Fruit fly (Drosophila melanogaster) whole organism, embryonic: ENCODE results near the gene CG11089.
A peak's percentile ranks its signal among the peaks of the same experiment; 100 is the strongest.

Experiments used
- Atf-2 ChIP-seq: fragments of 200-800 bp; sonication (Bioruptor generic); optimal IDR thresholded peaks from 2 replicates; lab custom pipeline; 2016; ENCODE audit warnings: missing biosample characterization, missing genetic modification characterization
- CG11085 ChIP-seq: fragments of 200-800 bp; sonication (Bioruptor generic); IDR thresholded peaks from 2 replicates; pipeline ENCODE4 v1.3.6; 2022; ENCODE audit warnings: missing biosample characterization, missing genetic modification characterization
- CG11247 ChIP-seq: fragments of 200-800 bp; sonication (Bioruptor generic); IDR thresholded peaks from 2 replicates; pipeline ENCODE4 v1.3.6; 2022; ENCODE audit warnings: missing biosample characterization, missing genetic modification characterization
- CG1233 ChIP-seq: fragments of 200-800 bp; sonication (Bioruptor generic); optimal IDR thresholded peaks from 4 replicates; lab custom pipeline; 2018; ENCODE audit warnings: missing biosample characterization, mild to moderate bottlenecking, missing genetic modification characterization
- CG14050 ChIP-seq: fragments of 200-800 bp; sonication (Bioruptor generic); IDR thresholded peaks from 3 replicates; pipeline ENCODE4 v1.3.6; 2022; ENCODE audit warnings: missing biosample characterization, missing genetic modification characterization
- CG14860 ChIP-seq: fragments of 200-800 bp; sonication (Bioruptor generic); IDR thresholded peaks from 3 replicates; pipeline ENCODE4 v1.3.6; 2022; ENCODE audit warnings: missing biosample characterization, missing genetic modification characterization; ENCODE audit not compliant: partially characterized antibody
- CG15011 ChIP-seq: fragments of 200-800 bp; sonication (Bioruptor generic); optimal IDR thresholded peaks from 3 replicates; lab custom pipeline; 2018; ENCODE audit warnings: missing biosample characterization, mild to moderate bottlenecking, missing genetic modification characterization
- CG15073 ChIP-seq: fragments of 200-800 bp; sonication (Bioruptor generic); optimal IDR thresholded peaks from 2 replicates; lab custom pipeline; 2016; ENCODE audit warnings: missing biosample characterization, missing genetic modification characterization
- CG17186 ChIP-seq: fragments of 200-800 bp; sonication (Bioruptor generic); optimal IDR thresholded peaks from 3 replicates; lab custom pipeline; 2017; ENCODE audit warnings: missing biosample characterization, missing genetic modification reagents, missing genetic modification characterization
- CG17385 ChIP-seq: fragments of 200-800 bp; sonication (Bioruptor generic); optimal IDR thresholded peaks from 3 replicates; lab custom pipeline; 2018; ENCODE audit warnings: missing biosample characterization, mild to moderate bottlenecking, missing genetic modification characterization
- CG17912 ChIP-seq: fragments of 200-800 bp; sonication (Bioruptor generic); optimal IDR thresholded peaks from 2 replicates; lab custom pipeline; 2018; ENCODE audit warnings: missing biosample characterization, mild to moderate bottlenecking, missing genetic modification characterization
- CG2116 ChIP-seq: fragments of 200-800 bp; sonication (Bioruptor generic); optimal IDR thresholded peaks from 3 replicates; lab custom pipeline; 2018; ENCODE audit warnings: missing biosample characterization, mild to moderate bottlenecking, missing genetic modification characterization
- CG2129 ChIP-seq: fragments of 200-800 bp; sonication (Bioruptor generic); IDR thresholded peaks from 2 replicates; pipeline ENCODE4 v1.3.6; 2022; ENCODE audit warnings: missing biosample characterization, missing genetic modification characterization; ENCODE audit not compliant: partially characterized antibody
- CG2889 ChIP-seq: fragments of 200-800 bp; sonication (Bioruptor generic); IDR thresholded peaks from 3 replicates; pipeline ENCODE4 v1.3.6; 2022; ENCODE audit warnings: missing biosample characterization, missing genetic modification characterization
- CG34422 ChIP-seq: fragments of 200-800 bp; sonication (Bioruptor generic); IDR thresholded peaks from 3 replicates; pipeline ENCODE4 v1.3.6; 2022; ENCODE audit warnings: missing biosample characterization, missing genetic modification characterization
- CG5245 ChIP-seq: fragments of 200-800 bp; sonication (Bioruptor generic); optimal IDR thresholded peaks from 3 replicates; lab custom pipeline; 2016; ENCODE audit warnings: missing biosample characterization, missing genetic modification characterization
- CG6813 ChIP-seq: fragments of 200-800 bp; sonication (Bioruptor generic); optimal IDR thresholded peaks from 2 replicates; lab custom pipeline; 2017; ENCODE audit warnings: missing biosample characterization, missing genetic modification characterization, mild to moderate bottlenecking, moderate library complexity, missing genetic modification reagents
- CTCF ChIP-seq: fragments of 200-800 bp; sonication (Bioruptor generic); optimal IDR thresholded peaks from 2 replicates; lab custom pipeline; 2017; ENCODE audit warnings: missing biosample characterization, mild to moderate bottlenecking, missing genetic modification characterization, moderate library complexity
- Dip2 ChIP-seq: fragments of 200-800 bp; sonication (Bioruptor generic); IDR thresholded peaks from 2 replicates; pipeline ENCODE4 v1.3.6; 2022; ENCODE audit warnings: missing biosample characterization, missing genetic modification characterization
- Dip3 ChIP-seq: fragments of 200-800 bp; sonication (Bioruptor generic); optimal IDR thresholded peaks from 3 replicates; lab custom pipeline; 2016; ENCODE audit warnings: missing biosample characterization, missing genetic modification characterization
- Fer1 ChIP-seq: fragments of 200-800 bp; sonication (Bioruptor generic); optimal IDR thresholded peaks from 2 replicates; lab custom pipeline; 2017; ENCODE audit warnings: missing biosample characterization, mild to moderate bottlenecking, missing genetic modification characterization
- H15 ChIP-seq: fragments of 200-800 bp; sonication (Bioruptor generic); IDR thresholded peaks from 3 replicates; pipeline ENCODE4 v1.3.6; 2022; ENCODE audit warnings: missing biosample characterization, missing genetic modification characterization
- HLH54F ChIP-seq: fragments of 200-800 bp; sonication (Bioruptor generic); optimal IDR thresholded peaks from 3 replicates; lab custom pipeline; 2016; ENCODE audit warnings: missing biosample characterization, missing genetic modification characterization
- HmgD ChIP-seq: fragments of 200-800 bp; sonication (Bioruptor generic); optimal IDR thresholded peaks from 3 replicates; lab custom pipeline; 2016; ENCODE audit warnings: missing biosample characterization, missing genetic modification characterization
- Hr51 ChIP-seq, 2 experiments: fragments of 200-800 bp; sonication (Bioruptor generic); optimal IDR thresholded peaks; 2 replicates in 1 of 2; 3 replicates in 1 of 2; lab custom pipeline; 2016 to 2018; ENCODE audit warnings: missing biosample characterization in 2 of 2, missing genetic modification characterization in 2 of 2, mild to moderate bottlenecking in 1 of 2, moderate library complexity in 1 of 2
- Oaz ChIP-seq: fragments of 200-800 bp; sonication (Bioruptor generic); IDR thresholded peaks from 2 replicates; pipeline ENCODE4 v1.3.6; 2022; ENCODE audit warnings: missing biosample characterization, missing genetic modification characterization
- Six4 ChIP-seq: fragments of 200-800 bp; sonication (Bioruptor generic); optimal IDR thresholded peaks from 2 replicates; lab custom pipeline; 2016; ENCODE audit warnings: missing biosample characterization, missing genetic modification characterization
- Usf ChIP-seq: fragments of 200-800 bp; sonication (Bioruptor generic); optimal IDR thresholded peaks from 2 replicates; lab custom pipeline; 2017; ENCODE audit warnings: missing genotype, missing biosample characterization, missing genetic modification characterization
- ac ChIP-seq: fragments of 200-800 bp; sonication (Bioruptor generic); optimal IDR thresholded peaks from 3 replicates; lab custom pipeline; 2017; ENCODE audit warnings: missing biosample characterization, mild to moderate bottlenecking, missing genetic modification characterization
- ara ChIP-seq: fragments of 200-800 bp; sonication (Bioruptor generic); IDR thresholded peaks from 2 replicates; pipeline ENCODE4 v1.3.6; 2022; ENCODE audit warnings: missing biosample characterization, missing genetic modification characterization
- caup ChIP-seq: fragments of 200-800 bp; sonication (Bioruptor generic); optimal IDR thresholded peaks from 3 replicates; lab custom pipeline; 2017; ENCODE audit warnings: missing biosample characterization, mild to moderate bottlenecking, missing genetic modification characterization, moderate library complexity; ENCODE audit not compliant: severe bottlenecking
- dimm ChIP-seq: fragments of 200-800 bp; sonication (Bioruptor generic); IDR thresholded peaks from 2 replicates; pipeline ENCODE4 v1.3.6; 2022; ENCODE audit warnings: missing biosample characterization, missing genetic modification characterization
- dysf ChIP-seq: fragments of 200-800 bp; sonication (Bioruptor generic); IDR thresholded peaks from 3 replicates; pipeline ENCODE4 v1.3.6; 2022; ENCODE audit warnings: missing biosample characterization, missing genetic modification characterization
- ftz-f1 ChIP-seq: fragments of 200-800 bp; sonication (Bioruptor generic); optimal IDR thresholded peaks from 2 replicates; lab custom pipeline; 2016; ENCODE audit warnings: missing biosample characterization, missing genetic modification characterization
- gem ChIP-seq: fragments of 200-800 bp; sonication (Bioruptor generic); optimal IDR thresholded peaks from 2 replicates; lab custom pipeline; 2019; ENCODE audit warnings: missing biosample characterization, mild to moderate bottlenecking, missing genetic modification characterization, moderate library complexity
- grn ChIP-seq: fragments of 200-800 bp; sonication (Bioruptor generic); optimal IDR thresholded peaks from 3 replicates; lab custom pipeline; 2017; ENCODE audit warnings: missing biosample characterization, missing genetic modification characterization
- h ChIP-seq: fragments of >200 bp; optimal IDR thresholded peaks from 2 replicates; lab custom pipeline; 2017
- inv ChIP-seq: fragments of 200-800 bp; sonication (Bioruptor generic); IDR thresholded peaks from 2 replicates; pipeline ENCODE4 v1.3.6; 2022; ENCODE audit warnings: missing biosample characterization, missing genetic modification characterization; ENCODE audit not compliant: partially characterized antibody
- kah ChIP-seq: fragments of 200-800 bp; sonication (Bioruptor generic); optimal IDR thresholded peaks from 2 replicates; lab custom pipeline; 2018; ENCODE audit warnings: missing biosample characterization, mild to moderate bottlenecking, missing genetic modification characterization
- knrl ChIP-seq: fragments of 200-800 bp; sonication (Bioruptor generic); IDR thresholded peaks from 3 replicates; pipeline ENCODE4 v1.3.6; 2022; ENCODE audit warnings: missing biosample characterization, missing genetic modification characterization; ENCODE audit not compliant: partially characterized antibody
- maf-S ChIP-seq: fragments of 200-800 bp; sonication (Bioruptor generic); optimal IDR thresholded peaks from 2 replicates; lab custom pipeline; 2016; ENCODE audit warnings: missing biosample characterization, missing genetic modification characterization
- oc ChIP-seq: fragments of 200-800 bp; sonication (Bioruptor generic); optimal IDR thresholded peaks from 2 replicates; lab custom pipeline; 2018; ENCODE audit warnings: missing biosample characterization, mild to moderate bottlenecking, missing genetic modification characterization, moderate library complexity
- phol ChIP-seq: fragments of 200-800 bp; sonication (Bioruptor generic); optimal IDR thresholded peaks from 3 replicates; lab custom pipeline; 2018; ENCODE audit warnings: missing biosample characterization, mild to moderate bottlenecking, missing genetic modification characterization, moderate library complexity
- repo ChIP-seq: fragments of 200-800 bp; sonication (Bioruptor generic); optimal IDR thresholded peaks from 2 replicates; lab custom pipeline; 2016; ENCODE audit warnings: missing biosample characterization, missing genetic modification characterization
- sens ChIP-seq: fragments of 200-800 bp; sonication (Bioruptor generic); peaks from one replicate; lab custom pipeline; 2016; ENCODE audit warnings: missing biosample characterization, missing genetic modification characterization
- slbo ChIP-seq: fragments of 200-800 bp; sonication (Bioruptor generic); IDR thresholded peaks from 2 replicates; pipeline ENCODE4 v1.3.6; 2022; ENCODE audit warnings: missing biosample characterization, missing genetic modification characterization
- sqz ChIP-seq: fragments of 200-800 bp; sonication (Bioruptor generic); optimal IDR thresholded peaks from 3 replicates; lab custom pipeline; 2018; ENCODE audit warnings: missing biosample characterization, mild to moderate bottlenecking, missing genetic modification characterization
- ssp ChIP-seq: fragments of 200-800 bp; sonication (Bioruptor generic); IDR thresholded peaks from 2 replicates; pipeline ENCODE4 v1.3.6; 2022; ENCODE audit warnings: missing biosample characterization, missing genetic modification characterization
- trem ChIP-seq: fragments of 200-800 bp; optimal IDR thresholded peaks from 3 replicates; lab custom pipeline; 2019; ENCODE audit warnings: missing biosample characterization, mild to moderate bottlenecking, missing genetic modification characterization, moderate library complexity
- unc-4 ChIP-seq: fragments of 200-800 bp; sonication (Bioruptor generic); IDR thresholded peaks from 2 replicates; pipeline ENCODE4 v1.3.6; 2022; ENCODE audit warnings: missing biosample characterization, missing genetic modification characterization; ENCODE audit not compliant: partially characterized antibody
- wdn ChIP-seq: fragments of 200-800 bp; sonication (Bioruptor generic); IDR thresholded peaks from 2 replicates; pipeline ENCODE4 v1.3.6; 2022; ENCODE audit warnings: missing biosample characterization, missing genetic modification characterization
- z ChIP-seq: fragments of 200-800 bp; sonication (Bioruptor generic); IDR thresholded peaks from 3 replicates; pipeline ENCODE4 v1.3.6; 2022; ENCODE audit warnings: missing biosample characterization, missing genetic modification characterization

The CG11089 gene

DNA sequence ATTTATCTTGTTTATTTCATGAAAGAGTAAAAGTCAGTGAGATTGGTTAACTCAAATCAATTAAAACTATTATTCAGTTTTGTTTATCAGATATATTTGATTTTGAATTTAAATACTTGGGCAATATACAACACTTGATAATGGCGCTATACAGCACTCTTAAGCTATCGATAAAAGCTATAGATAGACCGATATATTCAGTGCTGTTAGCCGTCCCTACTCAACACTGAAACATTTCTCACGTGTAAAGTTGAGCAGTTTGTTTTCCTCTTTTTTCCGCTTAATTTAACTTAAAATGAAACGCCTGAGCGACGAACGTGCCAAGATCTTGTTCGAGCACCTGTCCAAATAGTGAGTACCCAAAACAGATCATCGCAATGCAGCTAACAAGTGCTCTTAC, 26.4 kb upstream of the CG11089 start, which contains the start of gene CG7006 (continued):
- TF ChIP-seq inv (GFP tag; lab: Robert Waterston, UW) (peak; percentile 69), HmgD (GFP tag; lab: Kevin White, UChicago) (peak; percentile 76), CG2116 (peak; percentile 67), h (lab: Kevin White, UChicago) (no peak), Dip3 (GFP tag; lab: Kevin White, UChicago) (peak; percentile 75), CG17186 (GFP tag; lab: Kevin White, UChicago) (peak; percentile 52), oc (tag; lab: Kevin White, UChicago) (no peak), gem (tag; lab: Kevin White, UChicago) (no peak), CG15073 (peak; percentile 13), kah (GFP tag; lab: Kevin White, UChicago) (no peak), wdn (GFP tag; lab: Robert Waterston, UW) (peak; percentile 58), ara (GFP tag; lab: Robert Waterston, UW) (peak; percentile 39; the same call in 1 of the 2 replicates), CG14050 (GFP tag; lab: Robert Waterston, UW) (peak; percentile 41; the same call in 2 of the 3 replicates), CG2129 (GFP tag; lab: Robert Waterston, UW) (0 out of 2 replicates have a peak, but pooled peaks have one; percentile 16), dimm (GFP tag; lab: Robert Waterston, UW) (no peak), Dip2 (GFP tag; lab: Robert Waterston, UW) (no peak), Hr51 (GFP tag; optimal IDR thresholded peaks at IDR 0.05; lab: Kevin White, UChicago) (peak in 1 of 2 experiments; percentile 73), CG14860 (GFP tag; lab: Robert Waterston, UW) (peak; percentile 61), CG34422 (GFP tag; lab: Robert Waterston, UW) (peak; percentile 49), maf-S (GFP tag; lab: Kevin White, UChicago) (peak; percentile 84), Fer1 (GFP tag; lab: Kevin White, UChicago) (no peak), CG15011 (GFP tag; lab: Kevin White, UChicago) (peak; percentile 30), CG5245 (peak; percentile 55), slbo (GFP tag; lab: Robert Waterston, UW) (peak; percentile 92), CG1233 (GFP tag; lab: Kevin White, UChicago) (peak; percentile 30), grn (no peak), unc-4 (GFP tag; lab: Robert Waterston, UW) (peak; percentile 73), ssp (GFP tag; lab: Robert Waterston, UW) (peak; percentile 52; the same call in 1 of the 2 replicates), CG17385 (GFP tag; lab: Kevin White, UChicago) (peak; percentile 63), dysf (GFP tag; lab: Robert Waterston, UW) (peak; percentile 51; the same call in 1 of the 3 replicates), repo (GFP tag; lab: Kevin White, UChicago) (peak; percentile 58), z (GFP tag; lab: Robert Waterston, UW) (no peak), ac (no peak), caup (GFP tag; lab: Kevin White, UChicago) (peak; percentile 80), phol (tag; lab: Kevin White, UChicago) (peak; percentile 69), HLH54F (GFP tag; lab: Kevin White, UChicago) (peak; percentile 87), knrl (GFP tag; lab: Robert Waterston, UW) (peak; percentile 78), CG11247 (GFP tag; lab: Robert Waterston, UW) (peak; percentile 79), sqz (GFP tag; lab: Kevin White, UChicago) (no peak), CG11085 (GFP tag; lab: Robert Waterston, UW) (peak; percentile 66), ftz-f1 (GFP tag; lab: Kevin White, UChicago) (no peak), CG2889 (GFP tag; lab: Robert Waterston, UW) (no peak), CG17912 (GFP tag; lab: Kevin White, UChicago) (no peak), H15 (GFP tag; lab: Robert Waterston, UW) (peak; percentile 50; the same call in 1 of the 3 replicates), Usf (GFP tag; lab: Kevin White, UChicago) (peak; percentile 55), CTCF (GFP tag; lab: Kevin White, UChicago) (no peak), CG6813 (GFP tag; lab: Kevin White, UChicago) (no peak), sens (GFP tag; lab: Kevin White, UChicago) (peak; percentile 87), Six4 (peak; percentile 35), Oaz (GFP tag; lab: Robert Waterston, UW) (no peak), trem (tag; lab: Kevin White, UChicago) (peak; percentile 74), Atf-2 (peak; percentile 58)
